Worm (Caenorhabditis elegans): Measurements from ENCODE around the gene srg-53.

DNA sequence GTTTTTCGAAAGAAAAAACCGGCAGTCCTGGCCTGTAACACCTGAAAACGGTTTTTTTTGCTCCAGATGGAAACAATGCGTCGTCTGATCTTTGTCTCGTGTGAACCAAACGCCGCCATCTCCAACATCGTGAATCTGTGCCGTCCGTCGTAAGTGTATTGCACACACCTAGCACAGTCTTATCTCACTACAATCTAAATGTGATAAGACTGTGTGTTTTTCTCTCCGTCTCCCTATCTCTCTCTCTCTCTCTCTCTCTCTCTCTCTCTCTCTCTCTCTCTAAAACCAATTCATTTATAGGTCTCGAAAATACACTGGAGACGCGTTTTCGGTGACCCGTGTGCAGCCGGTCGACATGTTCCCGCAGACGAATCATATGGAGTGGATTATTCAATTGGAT, 31.3 kb downstream of the srg-53 start:
- TF ChIP-seq F13C5.2 (tag; optimal IDR thresholded peaks at IDR 0.05) (no peak), flt-1 (GFP tag; IDR thresholded peaks at IDR 0.05) (no peak), pes-1 (GFP tag; IDR thresholded peaks at IDR 0.05) (no peak), hnd-1 (tag; optimal IDR thresholded peaks at IDR 0.05) (no peak), tbx-37 (GFP tag; conservative IDR thresholded peaks at IDR 0.05) (no peak), tbx-11 (GFP tag; IDR thresholded peaks at IDR 0.05) (no peak)
